Worm (Caenorhabditis elegans) whole organism, mixed stage, embryonic: Measurements from ENCODE around the gene F08B4.8.

Experiments
- cnd-1 ChIP-seq: fragments of 200-800 bp; sonication (Bioruptor generic); optimal IDR thresholded peaks from 2 replicates; lab custom pipeline; 2018; ENCODE audit warnings: mild to moderate bottlenecking, missing genetic modification characterization, missing compliant biosample characterization
- hlh-1 ChIP-seq: fragments of 150-350 bp; optimal IDR thresholded peaks from 2 replicates; lab custom pipeline; 2014; ENCODE audit warnings: missing biosample characterization, missing genetic modification reagents, missing genetic modification characterization
- lin-13 ChIP-seq: fragments of 150-350 bp; optimal IDR thresholded peaks from 2 replicates; lab custom pipeline; 2014; ENCODE audit warnings: missing biosample characterization, missing genetic modification characterization
- nhr-12 ChIP-seq: fragments of 150-350 bp; optimal IDR thresholded peaks from 2 replicates; lab custom pipeline; 2014; ENCODE audit warnings: missing biosample characterization, missing genetic modification characterization
- nhr-237 ChIP-seq: fragments of 150-350 bp; optimal IDR thresholded peaks from 2 replicates; lab custom pipeline; 2014; ENCODE audit warnings: missing biosample characterization, missing genetic modification characterization
- ztf-11 ChIP-seq: fragments of 150-350 bp; optimal IDR thresholded peaks from 2 replicates; lab custom pipeline; 2014; ENCODE audit warnings: missing biosample characterization, missing genetic modification characterization

DNA sequence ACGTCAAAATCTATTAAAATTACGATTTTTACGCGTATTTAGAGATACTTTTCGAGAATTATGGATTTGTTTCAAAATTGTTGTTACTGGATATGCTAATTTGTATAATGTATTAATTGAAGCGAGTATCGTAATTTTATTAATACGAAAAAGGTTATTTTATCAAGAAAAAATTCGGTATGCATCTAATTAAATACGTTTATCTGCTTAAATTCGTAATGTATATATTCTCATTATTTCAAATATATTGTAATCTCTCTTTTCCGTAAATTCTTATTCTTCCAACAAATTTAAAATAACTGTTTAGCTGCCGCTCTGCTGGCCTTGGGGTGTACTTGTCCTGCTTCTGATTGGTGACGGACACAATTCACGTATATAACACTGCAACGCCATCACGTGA lies 46.4 kb upstream of the F08B4.8 start, which contains the start of gene dgk-4:
- TF ChIP-seq nhr-12 (tag; lab: Kevin White, UChicago), result no peak
- TF ChIP-seq ztf-11 (tag; lab: Kevin White, UChicago), result no peak
- no peak for TF ChIP-seq nhr-237 (tag; lab: Kevin White, UChicago)
- no peak for TF ChIP-seq cnd-1
- TF ChIP-seq hlh-1, result no peak
- no peak for TF ChIP-seq lin-13 (tag; lab: Kevin White, UChicago)
